Fruit fly (Drosophila melanogaster) whole organism: ENCODE measurements around the gene ringer.

Source experiments
- CG8478 ChIP-seq: fragments of >200 bp; optimal IDR thresholded peaks from 2 replicates; lab custom pipeline; 2018; ENCODE audit warnings: inconsistent platforms
- Dll ChIP-seq: fragments of >200 bp; optimal IDR thresholded peaks from 2 replicates; lab custom pipeline; 2017
- EcR ChIP-seq, 2 experiments: fragments of >200 bp; optimal IDR thresholded peaks; 2 replicates each; lab custom pipeline; 2017; ENCODE audit warnings: missing biosample characterization in 2 of 2, missing genetic modification characterization in 2 of 2, missing genetic modification reagents in 2 of 2
- pan ChIP-seq: fragments of >200 bp; optimal IDR thresholded peaks from 2 replicates; lab custom pipeline; 2017
- psq ChIP-seq: fragments of >200 bp; optimal IDR thresholded peaks from 2 replicates; lab custom pipeline; 2017
- usp ChIP-seq: fragments of >200 bp; optimal IDR thresholded peaks from 2 replicates; lab custom pipeline; 2017; ENCODE audit warnings: missing biosample characterization, missing genetic modification characterization, mixed read lengths

- TF ChIP-seq usp = no peak
- TF ChIP-seq psq = no peak
- no peak for TF ChIP-seq CG8478 (lab: Kevin White, UChicago)
- TF ChIP-seq Dll (lab: Kevin White, UChicago) = no peak
- TF ChIP-seq pan (lab: Kevin White, UChicago) = no peak
- no peak for TF ChIP-seq EcR (GFP tag; optimal IDR thresholded peaks at IDR 0.05; lab: Kevin White, UChicago)
These were observed 2.1 kb upstream of the ringer start for dm6 chr3L:16361200-16361815.
